Worm (Caenorhabditis elegans) whole organism, L4 larva: Measurements from ENCODE around the gene pqn-68.

Source experiments
- F26F4.8 ChIP-seq: fragments of 200-800 bp; sonication (Bioruptor generic); conservative IDR thresholded peaks from 2 replicates; pipeline ENCODE4 v1.3.6; 2022; ENCODE audit warnings: missing genetic modification characterization, missing compliant biosample characterization
- T26A8.4 ChIP-seq: fragments of 200-800 bp; sonication (Bioruptor generic); IDR thresholded peaks from 2 replicates; pipeline ENCODE4 v1.3.6; 2022; ENCODE audit warnings: missing genetic modification characterization, missing compliant biosample characterization
- ama-1 ChIP-seq: fragments of 150-350 bp; optimal IDR thresholded peaks from 2 replicates; lab custom pipeline; 2014; ENCODE audit warnings: inconsistent platforms, mixed read lengths
- attf-4 ChIP-seq: sonication (generic microtip); optimal IDR thresholded peaks from 3 replicates; lab custom pipeline; 2017; ENCODE audit warnings: missing biosample characterization, missing genetic modification characterization
- ceh-20 ChIP-seq: fragments of 200-800 bp; sonication (Bioruptor generic); IDR thresholded peaks from 2 replicates; pipeline ENCODE4 v1.3.6; 2022; ENCODE audit warnings: missing genetic modification reagents, missing genetic modification characterization, missing compliant biosample characterization
- dmd-9 ChIP-seq: fragments of 200-800 bp; sonication (Bioruptor generic); IDR thresholded peaks from 2 replicates; pipeline ENCODE4 v1.3.6; 2022; ENCODE audit warnings: missing genetic modification reagents, missing genetic modification characterization, missing compliant biosample characterization
- dve-1 ChIP-seq: sonication (generic microtip); optimal IDR thresholded peaks from 2 replicates; lab custom pipeline; 2017; ENCODE audit warnings: antibody characterized with exemption, mild to moderate bottlenecking, missing genetic modification characterization, missing compliant biosample characterization; ENCODE audit not compliant: insufficient read depth
- lin-13 ChIP-seq: fragments of 150-350 bp; optimal IDR thresholded peaks from 2 replicates; lab custom pipeline; 2014; ENCODE audit warnings: missing biosample characterization, missing genetic modification reagents, missing genetic modification characterization
- nhr-6 ChIP-seq: fragments of 150-350 bp; optimal IDR thresholded peaks from 2 replicates; lab custom pipeline; 2014; ENCODE audit warnings: missing biosample characterization, missing genetic modification characterization
- nhr-77 ChIP-seq: fragments of 150-350 bp; optimal IDR thresholded peaks from 2 replicates; lab custom pipeline; 2014; ENCODE audit warnings: missing biosample characterization, missing genetic modification characterization
- rbr-2 ChIP-seq: sonication (generic microtip); optimal IDR thresholded peaks from 2 replicates; lab custom pipeline; 2016; ENCODE audit warnings: missing genotype, missing genetic modification characterization, missing compliant biosample characterization
- saeg-2 ChIP-seq: fragments of 200-800 bp; sonication (Bioruptor generic); IDR thresholded peaks from 2 replicates; pipeline ENCODE4 v1.3.6; 2022; ENCODE audit warnings: missing genetic modification reagents, missing genetic modification characterization, missing compliant biosample characterization
- tag-97 ChIP-seq: fragments of 200-800 bp; sonication (Bioruptor generic); IDR thresholded peaks from 2 replicates; pipeline ENCODE4 v1.3.6; 2022; ENCODE audit warnings: missing genetic modification characterization, missing compliant biosample characterization
- unc-39 ChIP-seq: sonication (generic microtip); optimal IDR thresholded peaks from 2 replicates; lab custom pipeline; 2017; ENCODE audit warnings: missing biosample characterization, missing genetic modification characterization
- ztf-11 ChIP-seq: fragments of 150-350 bp; optimal IDR thresholded peaks from 2 replicates; lab custom pipeline; 2014; ENCODE audit warnings: missing biosample characterization, missing genetic modification characterization

pqn-68 gene

DNA sequence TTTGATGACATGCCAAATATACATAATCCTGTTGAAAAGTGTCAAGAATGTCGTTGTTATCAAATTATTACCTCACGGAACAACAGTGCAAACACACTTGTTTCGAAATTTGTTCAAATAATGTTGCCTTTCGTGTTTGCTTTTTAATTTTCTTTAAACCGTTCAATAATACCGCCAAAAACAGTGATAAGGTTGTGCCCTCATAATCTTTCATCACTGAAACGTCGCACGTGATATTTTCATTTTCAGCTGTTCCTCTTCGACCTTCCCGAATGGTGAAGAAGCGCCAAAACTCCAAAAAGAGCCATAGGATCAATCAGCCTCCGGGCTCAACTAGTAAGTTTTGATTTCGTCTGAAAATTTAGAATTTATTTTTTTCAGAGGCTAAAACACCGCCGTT, 49.6 kb downstream of the pqn-68 start, which contains the start of gene inft-2 (continued):
- TF ChIP-seq lin-13 (no peak), ztf-11 (no peak), dve-1 (peak; percentile 60), unc-39 (tag; lab: Kevin White, UChicago) (no peak), ceh-20 (no peak), T26A8.4 (GFP tag; lab: Robert Waterston, UW) (no peak), dmd-9 (GFP tag; lab: Robert Waterston, UW) (no peak), nhr-6 (tag; lab: Kevin White, UChicago) (no peak), nhr-77 (tag; lab: Kevin White, UChicago) (peak; percentile 21), attf-4 (tag; lab: Kevin White, UChicago) (no peak), ama-1 (no peak), saeg-2 (GFP tag; lab: Robert Waterston, UW) (0 out of 2 replicates have a peak, but pooled peaks have one; percentile 30), F26F4.8 (GFP tag; lab: Robert Waterston, UW) (no peak), tag-97 (GFP tag; lab: Robert Waterston, UW) (no peak), rbr-2 (tag; lab: Kevin White, UChicago) (no peak)
